Fruit fly (Drosophila melanogaster) whole organism, wandering third instar larva: ENCODE results near the gene Jhbp3.

Experiments used
- Abd-B ChIP-seq: fragments of >200 bp; optimal IDR thresholded peaks from 2 replicates; lab custom pipeline; 2017; ENCODE audit warnings: missing biosample characterization, missing genetic modification characterization
- CG32264 ChIP-seq: fragments of 200-800 bp; sonication (Bioruptor generic); optimal IDR thresholded peaks from 2 replicates; lab custom pipeline; 2016; ENCODE audit warnings: missing biosample characterization, missing genetic modification characterization
- CG9705 ChIP-seq: fragments of 200-800 bp; sonication (Bioruptor generic); optimal IDR thresholded peaks from 2 replicates; lab custom pipeline; 2018; ENCODE audit warnings: missing biosample characterization, mild to moderate bottlenecking, missing genetic modification characterization
- CrebA ChIP-seq: fragments of 200-800 bp; sonication (Bioruptor generic); optimal IDR thresholded peaks from 2 replicates; lab custom pipeline; 2016; ENCODE audit warnings: missing biosample characterization, mild to moderate bottlenecking, missing genetic modification characterization, borderline replicate concordance
- Dfd ChIP-seq: fragments of >200 bp; optimal IDR thresholded peaks from 2 replicates; lab custom pipeline; 2017; ENCODE audit warnings: missing biosample characterization, missing genetic modification characterization
- Dif ChIP-seq: fragments of 200-275, 200-300 bp; sonication (Bioruptor generic); optimal IDR thresholded peaks from 2 replicates; lab custom pipeline; 2018; ENCODE audit warnings: missing biosample characterization, missing genetic modification characterization; ENCODE audit not compliant: partially characterized antibody
- GATAd ChIP-seq: sonication (Bioruptor generic); optimal IDR thresholded peaks from 2 replicates; lab custom pipeline; 2016; ENCODE audit warnings: missing biosample characterization, missing genetic modification characterization
- HLH106 ChIP-seq: fragments of 200-800 bp; optimal IDR thresholded peaks from 3 replicates; lab custom pipeline; 2019; ENCODE audit warnings: missing biosample characterization, mild to moderate bottlenecking, missing genetic modification characterization, moderate library complexity
- Hnf4 ChIP-seq: fragments of 200-800 bp; sonication (Bioruptor generic); optimal IDR thresholded peaks from 2 replicates; lab custom pipeline; 2016; ENCODE audit warnings: missing biosample characterization, mild to moderate bottlenecking, missing genetic modification characterization
- Hr83 ChIP-seq: fragments of 200-300 bp; sonication (Bioruptor generic); optimal IDR thresholded peaks from 2 replicates; lab custom pipeline; 2016; ENCODE audit warnings: missing biosample characterization, mild to moderate bottlenecking, missing genetic modification characterization, moderate library complexity; ENCODE audit not compliant: poor library complexity, severe bottlenecking
- Jra ChIP-seq: sonication (Bioruptor generic); optimal IDR thresholded peaks from 2 replicates; lab custom pipeline; 2016; ENCODE audit warnings: missing biosample characterization, missing genetic modification characterization
- Myc ChIP-seq: fragments of >200 bp; optimal IDR thresholded peaks from 2 replicates; lab custom pipeline; 2017
- N ChIP-seq: fragments of >200 bp; optimal IDR thresholded peaks from 2 replicates; lab custom pipeline; 2018; ENCODE audit warnings: missing biosample characterization, missing external identifiers, missing genetic modification characterization
- Rel ChIP-seq, 2 experiments: fragments of 200-800 bp; sonication (Bioruptor generic) in 1 of 2; optimal IDR thresholded peaks; 2 replicates in 1 of 2; 3 replicates in 1 of 2; lab custom pipeline; 2016 to 2019; ENCODE audit warnings: mild to moderate bottlenecking in 2 of 2, missing biosample characterization in 2 of 2, missing genetic modification characterization in 2 of 2, moderate library complexity in 1 of 2
- Sp1 ChIP-seq: fragments of 200-800 bp; sonication (Bioruptor generic); optimal IDR thresholded peaks from 3 replicates; lab custom pipeline; 2019; ENCODE audit warnings: missing biosample characterization, mild to moderate bottlenecking, missing genetic modification characterization, moderate library complexity
- Vsx2 ChIP-seq: fragments of 200-300, 225-300 bp; sonication (Bioruptor generic); optimal IDR thresholded peaks from 2 replicates; lab custom pipeline; 2018; ENCODE audit warnings: missing biosample characterization, missing genetic modification characterization; ENCODE audit not compliant: partially characterized antibody
- br ChIP-seq: fragments of 200-800 bp; sonication (Bioruptor generic); optimal IDR thresholded peaks from 2 replicates; lab custom pipeline; 2016; ENCODE audit warnings: missing biosample characterization, missing genetic modification characterization
- brk ChIP-seq: fragments of 200-800 bp; sonication (Bioruptor generic); optimal IDR thresholded peaks from 2 replicates; lab custom pipeline; 2016; ENCODE audit warnings: missing biosample characterization, mild to moderate bottlenecking, missing genetic modification characterization
- dl ChIP-seq, 2 experiments: fragments of 175-275, 200-275 bp in 1 of 2; fragments of 200-275 bp in 1 of 2; sonication (Bioruptor generic); optimal IDR thresholded peaks; lab custom pipeline; 2018; ENCODE audit warnings: mild to moderate bottlenecking in 2 of 2, missing biosample characterization in 2 of 2, missing genetic modification characterization in 2 of 2, moderate library complexity in 2 of 2; ENCODE audit not compliant: partially characterized antibody in 2 of 2, insufficient read depth in 1 of 2
- dmrt93B ChIP-seq: fragments of 200-800 bp; sonication (Bioruptor generic); optimal IDR thresholded peaks from 2 replicates; lab custom pipeline; 2018; ENCODE audit warnings: missing biosample characterization, mild to moderate bottlenecking, missing genetic modification characterization
- foxo ChIP-seq, 2 experiments: fragments of 200-800 bp; sonication (Bioruptor generic); optimal IDR thresholded peaks; 2 replicates in 1 of 2; 3 replicates in 1 of 2; lab custom pipeline; 2016 to 2017; ENCODE audit warnings: missing biosample characterization in 2 of 2, missing genetic modification characterization in 2 of 2
- fru ChIP-seq: fragments of 200-800 bp; sonication (Bioruptor generic); optimal IDR thresholded peaks from 3 replicates; lab custom pipeline; 2016; ENCODE audit warnings: missing biosample characterization, mild to moderate bottlenecking, missing genetic modification characterization
- h ChIP-seq: fragments of 200-800 bp; sonication (Bioruptor generic); optimal IDR thresholded peaks from 3 replicates; lab custom pipeline; 2016; ENCODE audit warnings: missing biosample characterization, mild to moderate bottlenecking, missing genetic modification characterization
- jim ChIP-seq: fragments of 175-275, 200-325 bp; sonication (Bioruptor generic); optimal IDR thresholded peaks from 2 replicates; lab custom pipeline; 2016; ENCODE audit warnings: missing biosample characterization, mild to moderate bottlenecking, missing genetic modification characterization
- lola ChIP-seq: fragments of >200 bp; optimal IDR thresholded peaks from 2 replicates; lab custom pipeline; 2017; ENCODE audit warnings: missing biosample characterization, missing genetic modification characterization
- pan ChIP-seq: fragments of >200 bp; optimal IDR thresholded peaks from 2 replicates; lab custom pipeline; 2017
- psq ChIP-seq: fragments of 200-800 bp; sonication (Bioruptor generic); optimal IDR thresholded peaks from 3 replicates; lab custom pipeline; 2017; ENCODE audit warnings: missing biosample characterization, mild to moderate bottlenecking, missing genetic modification characterization, moderate library complexity
- rgr ChIP-seq: fragments of 200-800 bp; sonication (Bioruptor generic); optimal IDR thresholded peaks from 3 replicates; lab custom pipeline; 2016; ENCODE audit warnings: missing biosample characterization, mild to moderate bottlenecking, missing genetic modification characterization
- sage ChIP-seq: fragments of 200-800 bp; sonication (Bioruptor generic); optimal IDR thresholded peaks from 2 replicates; lab custom pipeline; 2016; ENCODE audit warnings: missing biosample characterization, mild to moderate bottlenecking, missing genetic modification characterization
- sv ChIP-seq: fragments of 200-800 bp; sonication (Bioruptor generic); optimal IDR thresholded peaks from 3 replicates; lab custom pipeline; 2016; ENCODE audit warnings: missing biosample characterization, missing genetic modification characterization
- tai ChIP-seq: sonication (Bioruptor generic); optimal IDR thresholded peaks from 2 replicates; lab custom pipeline; 2016; ENCODE audit warnings: missing biosample characterization, missing genetic modification characterization
- usp ChIP-seq: fragments of >200 bp; optimal IDR thresholded peaks from 2 replicates; lab custom pipeline; 2017; ENCODE audit warnings: missing biosample characterization, missing genetic modification characterization
- woc ChIP-seq: sonication (Bioruptor generic); optimal IDR thresholded peaks from 2 replicates; lab custom pipeline; 2016; ENCODE audit warnings: missing biosample characterization, mild to moderate bottlenecking, missing genetic modification characterization

Gene Jhbp3

dm6 chr3R:4910839-4911341, 44.2 kb downstream of the Jhbp3 start:
- TF ChIP-seq pan (no peak), HLH106 (tag; lab: Kevin White, UChicago) (peak; percentile 12), dmrt93B (GFP tag; lab: Kevin White, UChicago) (no peak), foxo (GFP tag; optimal IDR thresholded peaks at IDR 0.05; lab: Kevin White, UChicago) (no peak), fru (GFP tag; lab: Kevin White, UChicago) (peak; percentile 58), Sp1 (GFP tag; lab: Kevin White, UChicago) (no peak), sage (no peak), CG9705 (GFP tag; lab: Kevin White, UChicago) (no peak), Myc (lab: Kevin White, UChicago) (no peak), Dfd (GFP tag; lab: Kevin White, UChicago) (no peak), tai (GFP tag; lab: Kevin White, UChicago) (no peak), Vsx2 (GFP tag; lab: Kevin White, UChicago) (no peak), lola (GFP tag; lab: Kevin White, UChicago) (no peak), Abd-B (GFP tag; lab: Kevin White, UChicago) (peak; percentile 54), Rel (GFP tag; optimal IDR thresholded peaks at IDR 0.05; lab: Kevin White, UChicago) (peak; percentile 2), Rel (tag; optimal IDR thresholded peaks at IDR 0.05; lab: Kevin White, UChicago) (no peak), dl (GFP tag; optimal IDR thresholded peaks at IDR 0.05; lab: Kevin White, UChicago; ENCODE audit: insufficient read depth in 1 of 2, partially characterized antibody in 2 of 2) (peak in 1 of 2 experiments; percentile 14), Hnf4 (GFP tag; lab: Kevin White, UChicago) (no peak), Hr83 (GFP tag; lab: Kevin White, UChicago) (no peak), CrebA (GFP tag; lab: Kevin White, UChicago) (no peak), h (GFP tag; lab: Kevin White, UChicago) (peak; percentile 47), brk (GFP tag; lab: Kevin White, UChicago) (no peak), psq (no peak), sv (GFP tag; lab: Kevin White, UChicago) (no peak), usp (no peak), CG32264 (no peak), br (GFP tag; lab: Kevin White, UChicago) (peak; percentile 6), N (GFP tag; lab: Kevin White, UChicago) (no peak), rgr (GFP tag; lab: Kevin White, UChicago) (peak; percentile 5), Dif (GFP tag; lab: Kevin White, UChicago) (peak; percentile 60), GATAd (GFP tag; lab: Kevin White, UChicago) (no peak), Jra (GFP tag; lab: Kevin White, UChicago) (no peak)

dm6 chr3R:4910365-4910810, 44.7 kb downstream of the Jhbp3 start, which contains the start of gene Cdep:
Gene Cdep, plus strand, starts transcription at chr3R:4910552.
- TF ChIP-seq Hnf4 (GFP tag; lab: Kevin White, UChicago) (peak; percentile 45), brk (GFP tag; lab: Kevin White, UChicago) (peak; percentile 65), fru (GFP tag; lab: Kevin White, UChicago) (no peak), Hr83 (GFP tag; lab: Kevin White, UChicago) (peak; percentile 72), CrebA (GFP tag; lab: Kevin White, UChicago) (no peak), Sp1 (GFP tag; lab: Kevin White, UChicago) (peak; percentile 52), Dif (GFP tag; lab: Kevin White, UChicago) (peak; percentile 39), h (GFP tag; lab: Kevin White, UChicago) (peak; percentile 6), jim (GFP tag; lab: Kevin White, UChicago) (no peak), HLH106 (tag; lab: Kevin White, UChicago) (peak; percentile 31), CG9705 (GFP tag; lab: Kevin White, UChicago) (no peak), Rel (GFP tag; optimal IDR thresholded peaks at IDR 0.05; lab: Kevin White, UChicago) (no peak), Rel (tag; optimal IDR thresholded peaks at IDR 0.05; lab: Kevin White, UChicago) (peak; percentile 98), foxo (GFP tag; optimal IDR thresholded peaks at IDR 0.05; lab: Kevin White, UChicago) (peak in 1 of 2 experiments; percentile 37), br (GFP tag; lab: Kevin White, UChicago) (peak; percentile 43), dmrt93B (GFP tag; lab: Kevin White, UChicago) (peak; percentile 18), dl (GFP tag; optimal IDR thresholded peaks at IDR 0.05; lab: Kevin White, UChicago; ENCODE audit: insufficient read depth in 1 of 2, partially characterized antibody in 2 of 2) (no peak), Jra (GFP tag; lab: Kevin White, UChicago) (peak; percentile 17), CG32264 (no peak), woc (GFP tag; lab: Kevin White, UChicago) (peak; percentile 18)
